Worm (Caenorhabditis elegans): ENCODE data around the gene F53G2.12.

F53G2.12 gene

DNA sequence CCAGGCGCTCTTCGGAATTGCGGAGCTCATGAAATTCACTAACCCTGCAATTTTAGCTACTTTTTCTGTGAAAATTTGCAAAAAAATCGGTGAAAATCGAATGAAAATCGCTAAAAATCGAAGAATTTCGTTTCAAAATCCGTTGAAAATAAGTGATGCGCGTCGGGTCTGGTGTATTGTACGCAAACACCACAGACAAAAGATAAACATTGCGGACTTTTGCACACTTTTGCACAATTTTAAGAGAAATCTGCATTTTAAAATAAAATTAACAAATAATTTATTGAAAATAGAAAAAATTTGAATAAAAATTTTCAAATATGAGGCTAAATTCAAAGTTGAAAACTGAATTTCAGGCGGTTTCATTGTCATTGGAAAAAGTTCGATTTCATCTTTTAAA lies at the start of gene F53G2.12:
TSS of gene F53G2.12 (minus strand) at position 44 of the 400 bp plus-strand sequence.
- TF ChIP-seq elt-2 (tag; optimal IDR thresholded peaks at IDR 0.05) (peak; percentile 2), eor-1 (tag; optimal IDR thresholded peaks at IDR 0.05) (no peak)

DNA sequence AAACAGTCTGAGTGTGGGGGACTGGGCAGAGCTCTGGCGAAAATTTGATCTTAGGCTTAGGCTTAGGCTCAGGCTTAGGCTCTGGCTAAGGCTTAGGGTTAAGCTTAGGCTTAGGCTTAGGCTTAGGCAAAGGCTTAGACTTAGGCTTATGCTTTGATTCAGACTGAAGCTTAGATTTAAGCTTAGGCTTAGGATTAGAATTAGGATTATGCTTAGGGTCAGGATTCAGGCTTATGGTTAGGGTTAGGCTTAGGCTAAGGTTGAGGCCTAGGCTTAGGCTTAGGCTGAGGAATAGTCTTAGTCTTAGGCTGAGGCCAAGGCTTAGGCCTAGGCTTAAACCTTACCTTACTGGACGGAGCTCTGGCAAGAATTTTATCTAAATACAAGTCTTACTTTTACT lies 48.0 kb upstream of the F53G2.12 start:
- TF ChIP-seq nhr-23 (tag; optimal IDR thresholded peaks at IDR 0.05) (no peak), elt-1 (tag; optimal IDR thresholded peaks at IDR 0.05) (no peak), lin-15B (tag; optimal IDR thresholded peaks at IDR 0.05) (no peak), fos-1 (tag; optimal IDR thresholded peaks at IDR 0.05) (no peak), R02D3.7 (tag; optimal IDR thresholded peaks at IDR 0.05) (no peak), nhr-237 (tag; optimal IDR thresholded peaks at IDR 0.05) (no peak), ztf-11 (tag; optimal IDR thresholded peaks at IDR 0.05) (no peak), nhr-11 (tag; optimal IDR thresholded peaks at IDR 0.05) (no peak), elt-2 (tag; optimal IDR thresholded peaks at IDR 0.05) (no peak), nhr-12 (tag; optimal IDR thresholded peaks at IDR 0.05) (no peak), eor-1 (tag; optimal IDR thresholded peaks at IDR 0.05) (no peak), zag-1 (tag; optimal IDR thresholded peaks at IDR 0.05) (no peak), tbx-2 (tag; optimal IDR thresholded peaks at IDR 0.05) (no peak), jun-1 (tag; optimal IDR thresholded peaks at IDR 0.05) (no peak)

DNA sequence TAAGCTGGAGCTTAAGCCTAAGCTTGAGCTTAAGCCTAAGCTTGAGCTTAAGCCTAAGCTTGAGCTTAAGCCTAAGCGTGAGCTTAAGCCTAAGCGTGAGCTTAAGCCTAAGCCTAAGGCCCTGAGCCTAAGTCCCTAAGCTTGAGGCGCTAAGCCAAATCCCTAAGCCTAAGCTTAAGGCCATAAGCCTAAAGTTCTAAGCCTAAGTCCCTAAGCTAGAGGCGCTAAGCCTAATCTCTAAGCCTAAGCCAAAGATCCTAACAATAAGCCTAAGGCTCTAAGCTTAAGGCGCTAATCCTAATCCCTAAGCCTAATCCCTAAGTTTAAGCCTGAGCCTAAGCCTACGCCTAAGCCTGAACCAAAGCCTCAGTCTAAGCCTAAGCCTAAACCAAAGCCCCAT lies 46.8 kb upstream of the F53G2.12 start:
- TF ChIP-seq nhr-25 (tag; optimal IDR thresholded peaks at IDR 0.05) (no peak), nhr-237 (tag; optimal IDR thresholded peaks at IDR 0.05) (no peak), elt-3 (tag; optimal IDR thresholded peaks at IDR 0.05) (no peak), lsy-12 (tag; optimal IDR thresholded peaks at IDR 0.05) (no peak), ceh-28 (tag; optimal IDR thresholded peaks at IDR 0.05) (no peak), mml-1 (tag; optimal IDR thresholded peaks at IDR 0.05) (no peak), nhr-76 (tag; optimal IDR thresholded peaks at IDR 0.05) (no peak), lin-15B (tag; optimal IDR thresholded peaks at IDR 0.05) (no peak)

DNA sequence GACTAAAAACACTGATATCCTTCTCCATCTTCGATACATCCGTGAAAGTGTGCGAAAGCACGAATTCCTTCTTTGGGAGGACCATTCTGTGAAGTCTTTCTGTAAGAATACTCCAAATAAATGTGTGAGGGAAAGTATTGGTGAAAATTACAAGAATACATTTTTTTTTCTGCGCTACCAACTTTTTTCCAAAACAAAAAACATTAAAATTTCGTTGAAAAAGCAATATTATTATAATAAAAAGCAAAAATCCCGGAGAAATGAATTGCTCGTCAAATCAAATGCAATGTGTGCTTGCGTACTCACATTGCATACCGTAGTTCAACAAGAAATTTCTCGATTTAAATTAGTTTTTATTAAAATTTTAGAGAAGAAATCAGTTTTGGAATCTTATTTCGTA lies 43.1 kb upstream of the F53G2.12 start, which contains the start of gene bath-13:
TSS of gene bath-13 (minus strand) at position 101 of the 400 bp plus-strand sequence.
- no peak for TF ChIP-seq daf-12 (tag; optimal IDR thresholded peaks at IDR 0.05)
- no peak for TF ChIP-seq lin-15B (tag; optimal IDR thresholded peaks at IDR 0.05)
- TF ChIP-seq mml-1 (tag; optimal IDR thresholded peaks at IDR 0.05) = no peak

DNA sequence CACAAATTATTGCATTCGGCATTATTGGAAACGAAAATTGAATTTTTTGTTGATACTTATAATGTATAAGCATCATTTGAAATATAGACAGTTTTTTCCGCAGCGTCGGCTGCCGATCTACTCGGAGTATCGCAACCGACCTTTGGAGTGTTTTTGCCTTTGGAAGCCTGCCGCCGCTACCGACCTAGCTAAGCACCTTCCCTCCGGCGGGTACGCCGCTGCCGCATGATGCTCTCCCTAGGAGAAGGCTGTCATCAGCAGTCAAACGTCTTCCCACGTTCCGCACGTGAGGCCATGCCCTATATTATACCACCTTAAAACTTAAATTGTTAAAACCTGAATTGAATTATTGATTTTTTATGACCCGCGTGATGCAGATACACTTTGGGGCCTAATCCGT lies 39.6 kb upstream of the F53G2.12 start:
- TF ChIP-seq nhr-28 (tag; optimal IDR thresholded peaks at IDR 0.05) (no peak), tbx-2 (tag; optimal IDR thresholded peaks at IDR 0.05) (no peak), unc-39 (tag; optimal IDR thresholded peaks at IDR 0.05) (no peak), pha-4 (tag; optimal IDR thresholded peaks at IDR 0.05) (no peak), elt-3 (tag; optimal IDR thresholded peaks at IDR 0.05) (no peak), ceh-9 (tag; optimal IDR thresholded peaks at IDR 0.05) (no peak), mml-1 (tag; optimal IDR thresholded peaks at IDR 0.05) (no peak), egl-5 (tag; optimal IDR thresholded peaks at IDR 0.05) (no peak), fos-1 (tag; optimal IDR thresholded peaks at IDR 0.05) (no peak), nfya-1 (tag; optimal IDR thresholded peaks at IDR 0.05; ENCODE audit: insufficient read depth) (no peak), aly-2 (tag; optimal IDR thresholded peaks at IDR 0.05) (no peak), fkh-10 (GFP tag; optimal IDR thresholded peaks at IDR 0.05) (no peak), lin-15B (tag; optimal IDR thresholded peaks at IDR 0.05) (no peak), nhr-12 (tag; optimal IDR thresholded peaks at IDR 0.05) (no peak), R02D3.7 (tag; optimal IDR thresholded peaks at IDR 0.05) (no peak), ztf-4 (tag; optimal IDR thresholded peaks at IDR 0.05) (no peak)

DNA sequence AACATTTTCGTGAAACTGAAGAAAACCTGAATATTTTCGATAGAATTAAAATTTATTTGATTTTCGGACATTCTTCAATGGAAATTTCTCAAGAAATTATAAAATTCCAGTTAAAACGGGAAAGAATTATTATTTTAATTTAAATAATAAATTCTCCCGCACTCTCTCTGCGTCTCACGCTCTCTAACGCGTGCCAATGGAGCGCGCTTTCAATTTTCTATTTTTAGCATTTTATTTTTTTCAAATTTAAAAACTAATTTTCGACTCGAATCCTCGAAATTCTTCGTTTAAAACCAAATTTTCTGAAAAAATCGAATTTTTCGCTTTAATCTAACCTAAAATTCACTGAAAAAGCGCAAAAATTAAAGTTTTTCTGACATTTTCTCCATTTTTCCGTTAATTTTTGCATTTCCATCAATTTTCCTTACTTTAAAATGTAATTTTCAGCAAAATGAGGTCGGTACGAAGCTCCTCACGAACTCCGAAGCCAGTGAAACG lies 25.6 kb upstream of the F53G2.12 start, which contains the start of gene gbas-1:
TSS of gene gbas-1 (plus strand) at position 448 of the 498 bp plus-strand sequence.
- TF ChIP-seq fos-1 (tag; optimal IDR thresholded peaks at IDR 0.05) (no peak), nhr-77 (tag; optimal IDR thresholded peaks at IDR 0.05) (no peak), lin-15B (tag; optimal IDR thresholded peaks at IDR 0.05) (peak; percentile 63), nhr-12 (tag; optimal IDR thresholded peaks at IDR 0.05) (no peak), ceh-28 (tag; optimal IDR thresholded peaks at IDR 0.05) (no peak), pha-4 (tag; optimal IDR thresholded peaks at IDR 0.05) (peak; percentile 56), mml-1 (tag; optimal IDR thresholded peaks at IDR 0.05) (no peak), R02D3.7 (tag; optimal IDR thresholded peaks at IDR 0.05) (no peak), snpc-4 (tag; optimal IDR thresholded peaks at IDR 0.05) (no peak), nfya-1 (tag; optimal IDR thresholded peaks at IDR 0.05; ENCODE audit: insufficient read depth) (peak; percentile 43), jun-1 (tag; optimal IDR thresholded peaks at IDR 0.05) (no peak), zag-1 (tag; optimal IDR thresholded peaks at IDR 0.05) (no peak), ztf-11 (tag; optimal IDR thresholded peaks at IDR 0.05) (no peak), ztf-4 (tag; optimal IDR thresholded peaks at IDR 0.05) (no peak), nhr-76 (tag; optimal IDR thresholded peaks at IDR 0.05) (no peak), ZK546.5 (tag; optimal IDR thresholded peaks at IDR 0.05) (no peak), hmg-11 (tag; optimal IDR thresholded peaks at IDR 0.05) (peak; percentile 24), egl-27 (tag; optimal IDR thresholded peaks at IDR 0.05) (no peak), unc-39 (tag; optimal IDR thresholded peaks at IDR 0.05) (no peak), elt-2 (tag; optimal IDR thresholded peaks at IDR 0.05) (peak; percentile 14), ceh-82 (tag; optimal IDR thresholded peaks at IDR 0.05) (no peak), ama-1 (optimal IDR thresholded peaks at IDR 0.05) (no peak), nhr-23 (tag; optimal IDR thresholded peaks at IDR 0.05) (peak; percentile 38), lin-39 (tag; optimal IDR thresholded peaks at IDR 0.05) (no peak)
